Worm (Caenorhabditis elegans) whole organism, young adult: ENCODE results near the gene C43F9.4.

Source experiments
- B0336.3 ChIP-seq: fragments of 200-800 bp; sonication (Bioruptor generic); IDR thresholded peaks from 2 replicates; pipeline ENCODE4 v1.3.6; 2022; ENCODE audit warnings: missing genetic modification characterization, missing compliant biosample characterization
- C17E4.6 ChIP-seq: fragments of 200-800 bp; sonication (Bioruptor generic); IDR thresholded peaks from 2 replicates; pipeline ENCODE4 v1.3.6; 2022; ENCODE audit warnings: missing genetic modification reagents, missing genetic modification characterization, missing compliant biosample characterization
- F23B12.7 ChIP-seq: sonication (generic microtip); optimal IDR thresholded peaks from 2 replicates; lab custom pipeline; 2017; ENCODE audit warnings: missing genetic modification characterization, mild to moderate bottlenecking, missing compliant biosample characterization, antibody characterized with exemption, moderate library complexity; ENCODE audit not compliant: insufficient read depth
- F37B4.10 ChIP-seq: fragments of 200-800 bp; sonication (Bioruptor generic); IDR thresholded peaks from 2 replicates; pipeline ENCODE4 v1.3.6; 2022; ENCODE audit warnings: missing genetic modification characterization, missing compliant biosample characterization
- T07F8.4 ChIP-seq: sonication (generic microtip); optimal IDR thresholded peaks from 2 replicates; lab custom pipeline; 2016; ENCODE audit warnings: mild to moderate bottlenecking, missing genetic modification characterization, moderate library complexity, missing compliant biosample characterization
- Y95B8A.8 ChIP-seq: fragments of 200-800 bp; sonication (Bioruptor generic); IDR thresholded peaks from 2 replicates; pipeline ENCODE4 v1.3.6; 2022; ENCODE audit warnings: missing genetic modification reagents, missing genetic modification characterization, missing compliant biosample characterization
- aptf-2 ChIP-seq: fragments of 200-800 bp; sonication (Bioruptor generic); conservative IDR thresholded peaks from 2 replicates; pipeline ENCODE4 v1.3.6; 2022; ENCODE audit warnings: missing genetic modification reagents, missing genetic modification characterization, missing compliant biosample characterization
- attf-6 ChIP-seq: fragments of 200-800 bp; sonication (Bioruptor generic); IDR thresholded peaks from 2 replicates; pipeline ENCODE4 v1.3.6; 2022; ENCODE audit warnings: missing genetic modification reagents, missing genetic modification characterization, missing compliant biosample characterization
- bed-1 ChIP-seq: fragments of 200-800 bp; sonication (Bioruptor generic); IDR thresholded peaks from 2 replicates; pipeline ENCODE4 v1.3.6; 2022; ENCODE audit warnings: missing genetic modification reagents, missing genetic modification characterization, missing compliant biosample characterization
- ccch-3 ChIP-seq: fragments of 200-800 bp; sonication (Bioruptor generic); optimal IDR thresholded peaks from 2 replicates; lab custom pipeline; 2018; ENCODE audit warnings: mild to moderate bottlenecking, missing genetic modification characterization, missing compliant biosample characterization
- ceh-27 ChIP-seq: fragments of 200-800 bp; sonication (Bioruptor generic); optimal IDR thresholded peaks from 2 replicates; lab custom pipeline; 2018; ENCODE audit warnings: mild to moderate bottlenecking, missing genetic modification characterization, moderate library complexity, missing compliant biosample characterization
- ceh-58 ChIP-seq: fragments of 200-800 bp; sonication (Bioruptor generic); IDR thresholded peaks from 2 replicates; pipeline ENCODE4 v1.3.6; 2022; ENCODE audit warnings: missing genetic modification characterization, missing compliant biosample characterization
- ceh-79 ChIP-seq: sonication (generic microtip); optimal IDR thresholded peaks from 2 replicates; lab custom pipeline; 2017; ENCODE audit warnings: mild to moderate bottlenecking, missing genetic modification characterization, missing compliant biosample characterization
- dpff-1 ChIP-seq: sonication (generic microtip); optimal IDR thresholded peaks from 2 replicates; lab custom pipeline; 2017; ENCODE audit warnings: mild to moderate bottlenecking, missing genetic modification characterization, missing compliant biosample characterization
- efl-1 ChIP-seq: fragments of 150-350 bp; optimal IDR thresholded peaks from 2 replicates; lab custom pipeline; 2014; ENCODE audit warnings: missing biosample characterization, missing genetic modification reagents, missing genetic modification characterization
- egl-18 ChIP-seq: fragments of 200-800 bp; sonication (Bioruptor generic); IDR thresholded peaks from 2 replicates; pipeline ENCODE4 v1.3.6; 2022; ENCODE audit warnings: missing genetic modification reagents, missing genetic modification characterization, missing compliant biosample characterization
- egl-44 ChIP-seq: fragments of 200-800 bp; sonication (Bioruptor generic); IDR thresholded peaks from 2 replicates; pipeline ENCODE4 v1.3.6; 2022; ENCODE audit warnings: missing genetic modification reagents, missing genetic modification characterization, missing compliant biosample characterization
- egrh-3 ChIP-seq: fragments of 200-800 bp; sonication (Bioruptor generic); IDR thresholded peaks from 2 replicates; pipeline ENCODE4 v1.3.6; 2022; ENCODE audit warnings: missing genetic modification reagents, missing genetic modification characterization, missing compliant biosample characterization
- fkh-3 ChIP-seq: sonication (generic microtip); optimal IDR thresholded peaks from 2 replicates; lab custom pipeline; 2016; ENCODE audit warnings: mild to moderate bottlenecking, missing genetic modification characterization, missing compliant biosample characterization
- him-1 ChIP-seq: sonication (generic microtip); optimal IDR thresholded peaks from 2 replicates; lab custom pipeline; 2016; ENCODE audit warnings: missing genotype, missing genetic modification reagents, missing genetic modification characterization, missing compliant biosample characterization
- hlh-12 ChIP-seq: sonication (generic microtip); optimal IDR thresholded peaks from 2 replicates; lab custom pipeline; 2016; ENCODE audit warnings: missing genetic modification characterization, missing compliant biosample characterization
- hlh-26 ChIP-seq: fragments of 200-800 bp; sonication (Bioruptor generic); conservative IDR thresholded peaks from 2 replicates; pipeline ENCODE4 v1.3.6; 2022; ENCODE audit warnings: missing genetic modification reagents, missing genetic modification characterization, missing compliant biosample characterization
- hsf-1 ChIP-seq: fragments of 200-800 bp; sonication (Bioruptor generic); IDR thresholded peaks from 2 replicates; pipeline ENCODE4 v1.3.6; 2022; ENCODE audit warnings: missing genetic modification reagents, missing genetic modification characterization, missing compliant biosample characterization
- lag-1 ChIP-seq: fragments of 200-800 bp; sonication (Bioruptor generic); IDR thresholded peaks from 2 replicates; pipeline ENCODE4 v1.3.6; 2022; ENCODE audit warnings: missing genetic modification reagents, missing genetic modification characterization, missing compliant biosample characterization
- let-526 ChIP-seq: fragments of 200-800 bp; sonication (Bioruptor generic); IDR thresholded peaks from 2 replicates; pipeline ENCODE4 v1.3.6; 2022; ENCODE audit warnings: missing genetic modification reagents, missing genetic modification characterization, missing compliant biosample characterization
- lin-40 ChIP-seq: sonication (generic microtip); optimal IDR thresholded peaks from 2 replicates; lab custom pipeline; 2016; ENCODE audit warnings: missing genetic modification characterization, mild to moderate bottlenecking, missing compliant biosample characterization, missing genotype, missing genetic modification reagents
- lsl-1 ChIP-seq: fragments of 200-800 bp; sonication (Bioruptor generic); optimal IDR thresholded peaks from 2 replicates; lab custom pipeline; 2018; ENCODE audit warnings: mild to moderate bottlenecking, missing genetic modification characterization, moderate library complexity, missing compliant biosample characterization
- lsy-27 ChIP-seq: sonication (generic microtip); optimal IDR thresholded peaks from 2 replicates; lab custom pipeline; 2017; ENCODE audit warnings: missing genetic modification characterization, mild to moderate bottlenecking, missing compliant biosample characterization, antibody characterized with exemption, missing genotype, borderline replicate concordance; ENCODE audit not compliant: insufficient read depth
- madf-3 ChIP-seq: fragments of 200-800 bp; sonication (Bioruptor generic); IDR thresholded peaks from 2 replicates; pipeline ENCODE4 v1.3.6; 2022; ENCODE audit warnings: missing genetic modification reagents, missing genetic modification characterization, missing compliant biosample characterization
- nfya-2 ChIP-seq: fragments of 200-800 bp; sonication (Bioruptor generic); IDR thresholded peaks from 2 replicates; pipeline ENCODE4 v1.3.6; 2022; ENCODE audit warnings: missing genetic modification reagents, missing genetic modification characterization, missing compliant biosample characterization
- nfyb-1 ChIP-seq: fragments of 200-800 bp; sonication (Bioruptor generic); IDR thresholded peaks from 2 replicates; pipeline ENCODE4 v1.3.6; 2022; ENCODE audit warnings: missing genetic modification reagents, missing genetic modification characterization, missing compliant biosample characterization
- nhr-179 ChIP-seq: sonication (generic microtip); optimal IDR thresholded peaks from 2 replicates; lab custom pipeline; 2016; ENCODE audit warnings: mild to moderate bottlenecking, missing genetic modification characterization, missing compliant biosample characterization
- nhr-80 ChIP-seq: sonication (generic microtip); optimal IDR thresholded peaks from 2 replicates; lab custom pipeline; 2016; ENCODE audit warnings: missing genetic modification characterization, missing compliant biosample characterization
- rpc-1 ChIP-seq, 2 experiments: fragments of 150-350 bp in 1 of 2; sonication (generic microtip) in 1 of 2; optimal IDR thresholded peaks; 2 replicates each; lab custom pipeline; 2014 to 2018; ENCODE audit warnings: missing biosample characterization in 1 of 2, missing genetic modification characterization in 1 of 2, missing genetic modification reagents in 1 of 2, missing genotype in 1 of 2
- snpc-1.1 ChIP-seq: sonication (generic microtip); optimal IDR thresholded peaks from 2 replicates; lab custom pipeline; 2017; ENCODE audit warnings: missing genetic modification characterization, mild to moderate bottlenecking, missing compliant biosample characterization, antibody characterized with exemption, moderate library complexity, missing genotype, missing genetic modification reagents; ENCODE audit not compliant: insufficient read depth
- snpc-1.3 ChIP-seq: sonication (generic microtip); optimal IDR thresholded peaks from 2 replicates; lab custom pipeline; 2017; ENCODE audit warnings: missing genetic modification characterization, mild to moderate bottlenecking, missing compliant biosample characterization, antibody characterized with exemption, moderate library complexity, missing genotype, missing genetic modification reagents; ENCODE audit not compliant: insufficient read depth
- sptf-2 ChIP-seq: fragments of 200-800 bp; sonication (Bioruptor generic); optimal IDR thresholded peaks from 2 replicates; lab custom pipeline; 2018; ENCODE audit warnings: mild to moderate bottlenecking, missing genetic modification characterization, missing compliant biosample characterization
- unc-62 ChIP-seq: fragments of 150-350 bp; optimal IDR thresholded peaks from 2 replicates; lab custom pipeline; 2014; ENCODE audit warnings: missing biosample characterization, missing genetic modification reagents, missing genetic modification characterization
- ztf-6 ChIP-seq: fragments of 200-800 bp; sonication (Bioruptor generic); IDR thresholded peaks from 2 replicates; pipeline ENCODE4 v1.3.6; 2022; ENCODE audit warnings: missing genetic modification reagents, missing genetic modification characterization, missing compliant biosample characterization

The C43F9.4 gene

ce11 chrIV:10617099-10617498, 28.1 kb upstream of the C43F9.4 start:
- TF ChIP-seq ceh-79 (tag; lab: Kevin White, UChicago), result no peak
- no peak for TF ChIP-seq him-1 (tag; lab: Kevin White, UChicago)
- TF ChIP-seq lsy-27 (tag; lab: Kevin White, UChicago), result no peak
- no peak for TF ChIP-seq efl-1 (GFP tag; lab: Kevin White, UChicago)

- no peak for TF ChIP-seq lin-40 (tag; lab: Kevin White, UChicago)
- no peak for TF ChIP-seq fkh-3 (tag; lab: Kevin White, UChicago)
- TF ChIP-seq egl-18 (GFP tag; lab: Robert Waterston, UW), result no peak
- no peak for TF ChIP-seq lag-1
- TF ChIP-seq lsl-1 (GFP tag; lab: Kevin White, UChicago), result no peak
- TF ChIP-seq nhr-179 (tag; lab: Kevin White, UChicago), result no peak
- TF ChIP-seq aptf-2 (GFP tag; lab: Robert Waterston, UW), result no peak
- TF ChIP-seq madf-3 (GFP tag; lab: Robert Waterston, UW), result no peak
- no peak for TF ChIP-seq attf-6 (GFP tag; lab: Robert Waterston, UW)
Observed at ce11 chrIV:10616366-10616765, 27.4 kb upstream of the C43F9.4 start.

- TF ChIP-seq egl-44 (GFP tag; lab: Robert Waterston, UW), result no peak
- no peak for TF ChIP-seq ccch-3 (GFP tag; lab: Kevin White, UChicago)
- TF ChIP-seq sptf-2 (GFP tag; lab: Kevin White, UChicago), result no peak
- no peak for TF ChIP-seq ztf-6 (GFP tag; lab: Robert Waterston, UW)
- no peak for TF ChIP-seq C17E4.6 (GFP tag; lab: Robert Waterston, UW)
- no peak for TF ChIP-seq hlh-26 (GFP tag; lab: Robert Waterston, UW)
- no peak for TF ChIP-seq ceh-27 (GFP tag; lab: Kevin White, UChicago)
- no peak for TF ChIP-seq F37B4.10 (GFP tag; lab: Robert Waterston, UW)
- no peak for TF ChIP-seq lsl-1 (GFP tag; lab: Kevin White, UChicago)
- TF ChIP-seq T07F8.4 (tag; lab: Kevin White, UChicago), result no peak
- no peak for TF ChIP-seq lag-1
- TF ChIP-seq snpc-1.3 (tag; lab: Kevin White, UChicago), result no peak
- no peak for TF ChIP-seq egrh-3 (GFP tag; lab: Robert Waterston, UW)
- TF ChIP-seq efl-1 (GFP tag; lab: Kevin White, UChicago), result no peak
- no peak for TF ChIP-seq unc-62
- TF ChIP-seq let-526 (GFP tag; lab: Robert Waterston, UW), result no peak
- no peak for TF ChIP-seq nfyb-1 (GFP tag; lab: Robert Waterston, UW)
- no peak for TF ChIP-seq snpc-1.1 (tag; lab: Kevin White, UChicago)
- no peak for TF ChIP-seq rpc-1 (optimal IDR thresholded peaks at IDR 0.05; lab: Kevin White, UChicago)
- no peak for TF ChIP-seq rpc-1 (tag; optimal IDR thresholded peaks at IDR 0.05; lab: Kevin White, UChicago)
- no peak for TF ChIP-seq dpff-1 (tag; lab: Kevin White, UChicago)
Observed at ce11 chrIV:10614918-10615477, 26.0 kb upstream of the C43F9.4 start, which contains the start of gene ptr-14. ptr-14 (plus strand) TSS chrIV:10615427.

- TF ChIP-seq ztf-6 (GFP tag; lab: Robert Waterston, UW) (no peak), hlh-12 (tag; lab: Kevin White, UChicago) (no peak), Y95B8A.8 (GFP tag; lab: Robert Waterston, UW) (no peak), hsf-1 (GFP tag; lab: Robert Waterston, UW) (no peak), ceh-58 (GFP tag; lab: Robert Waterston, UW) (no peak), nfya-2 (no peak), B0336.3 (GFP tag; lab: Robert Waterston, UW) (no peak), snpc-1.3 (tag; lab: Kevin White, UChicago) (no peak), nhr-80 (tag; lab: Kevin White, UChicago) (no peak), F23B12.7 (tag; lab: Kevin White, UChicago) (no peak), bed-1 (GFP tag; lab: Robert Waterston, UW) (no peak), aptf-2 (GFP tag; lab: Robert Waterston, UW) (no peak)
Observed at ce11 chrIV:10612281-10612680, 23.3 kb upstream of the C43F9.4 start.
